Worm (Caenorhabditis elegans) whole organism, early embryonic: ENCODE data around the gene R01B10.2.
"Not testable (repeated sequence)": the region's sequence is repeated elsewhere in the genome, so short reads cannot be mapped to it uniquely, and the experiment has no call there.

Experiments used
- B0310.2 ChIP-seq: sonication (generic microtip); optimal IDR thresholded peaks from 2 replicates; lab custom pipeline; 2016; ENCODE audit warnings: mild to moderate bottlenecking, missing genetic modification characterization, missing compliant biosample characterization
- F13C5.2 ChIP-seq: sonication (generic microtip); optimal IDR thresholded peaks from 2 replicates; lab custom pipeline; 2017; ENCODE audit warnings: mild to moderate bottlenecking, missing genetic modification characterization, inconsistent platforms, missing compliant biosample characterization
- aly-1 ChIP-seq: sonication (generic microtip); optimal IDR thresholded peaks from 2 replicates; lab custom pipeline; 2016; ENCODE audit warnings: missing genetic modification characterization, missing compliant biosample characterization
- ama-1 ChIP-seq: fragments of 150-350 bp; optimal IDR thresholded peaks from 2 replicates; lab custom pipeline; 2014
- ceh-13 ChIP-seq: fragments of 200-800 bp; sonication (Bioruptor generic); optimal IDR thresholded peaks from 2 replicates; lab custom pipeline; 2018; ENCODE audit warnings: mild to moderate bottlenecking, missing genetic modification characterization, missing compliant biosample characterization
- ceh-36 ChIP-seq: sonication (generic microtip); optimal IDR thresholded peaks from 2 replicates; lab custom pipeline; 2016; ENCODE audit warnings: missing genetic modification characterization, inconsistent platforms, missing compliant biosample characterization
- ets-7 ChIP-seq: sonication (generic microtip); optimal IDR thresholded peaks from 2 replicates; lab custom pipeline; 2016; ENCODE audit warnings: missing genotype, missing genetic modification characterization, missing compliant biosample characterization
- flt-1 ChIP-seq: fragments of 200-800 bp; sonication (Bioruptor generic); IDR thresholded peaks from 2 replicates; pipeline ENCODE4 v1.3.6; 2022; ENCODE audit warnings: missing genetic modification characterization, missing compliant biosample characterization
- hmbx-1 ChIP-seq: sonication (generic microtip); optimal IDR thresholded peaks from 2 replicates; lab custom pipeline; 2016; ENCODE audit warnings: mild to moderate bottlenecking, missing genetic modification characterization, missing compliant biosample characterization
- hmg-4 ChIP-seq: fragments of 200-800 bp; sonication (Bioruptor generic); optimal IDR thresholded peaks from 2 replicates; lab custom pipeline; 2018; ENCODE audit warnings: mild to moderate bottlenecking, missing genetic modification characterization, missing compliant biosample characterization
- hnd-1 ChIP-seq: sonication (generic microtip); optimal IDR thresholded peaks from 2 replicates; lab custom pipeline; 2016; ENCODE audit warnings: missing genetic modification characterization, missing compliant biosample characterization
- pes-1 ChIP-seq: fragments of 200-800 bp; sonication (Bioruptor generic); IDR thresholded peaks from 2 replicates; pipeline ENCODE4 v1.3.6; 2022; ENCODE audit warnings: missing genetic modification reagents, missing genetic modification characterization, missing compliant biosample characterization
- scrt-1 ChIP-seq: fragments of 200-800 bp; sonication (Bioruptor generic); IDR thresholded peaks from 2 replicates; pipeline ENCODE4 v1.3.6; 2022; ENCODE audit warnings: missing genetic modification characterization, missing compliant biosample characterization
- sea-1 ChIP-seq: fragments of 200-800 bp; sonication (Bioruptor generic); conservative IDR thresholded peaks from 2 replicates; pipeline ENCODE4 v1.3.6; 2022; ENCODE audit warnings: missing genetic modification characterization, missing compliant biosample characterization
- tbx-11 ChIP-seq: fragments of 200-800 bp; sonication (Bioruptor generic); IDR thresholded peaks from 2 replicates; pipeline ENCODE4 v1.3.6; 2022; ENCODE audit warnings: missing genetic modification characterization, missing compliant biosample characterization
- tbx-37 ChIP-seq: fragments of 200-800 bp; sonication (Bioruptor generic); conservative IDR thresholded peaks from 2 replicates; pipeline ENCODE4 v1.3.6; 2022; ENCODE audit warnings: missing genetic modification reagents, missing genetic modification characterization, missing compliant biosample characterization
- tra-4 ChIP-seq: sonication (generic microtip); optimal IDR thresholded peaks from 2 replicates; lab custom pipeline; 2017; ENCODE audit warnings: missing genetic modification characterization, missing compliant biosample characterization

The R01B10.2 gene

ce11 chrV:6041375-6041774, at the start of gene R01B10.2:
R01B10.2 (minus strand) TSS chrV:6041475.
- TF ChIP-seq hmbx-1 (no peak), ceh-36 (tag; lab: Kevin White, UChicago) (no peak), B0310.2 (tag; lab: Kevin White, UChicago) (no peak)

DNA sequence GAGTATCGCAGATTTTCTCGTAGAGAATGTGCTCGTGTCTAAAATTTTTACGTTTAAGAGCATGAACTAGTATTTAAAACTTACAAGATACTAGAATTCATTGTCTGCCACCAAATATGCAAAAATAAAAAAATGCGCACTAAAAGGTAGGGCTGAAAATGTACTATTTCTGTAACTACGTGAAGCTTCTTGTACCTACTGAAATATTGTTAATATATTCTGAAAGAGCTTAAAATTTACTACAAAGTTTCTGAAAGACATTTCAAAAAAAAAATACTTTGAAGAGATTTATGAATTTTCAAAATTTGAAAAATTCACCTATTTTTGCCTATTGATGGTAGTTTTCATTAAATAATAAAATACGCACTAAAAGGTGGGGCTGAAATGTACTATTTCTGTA, 28.7 kb upstream of the R01B10.2 start, which contains the start of gene fbxa-214:
Gene fbxa-214 (minus strand): TSS at position 101 of the 400 bp plus-strand sequence.
- not testable (repeated sequence) for TF ChIP-seq tbx-37 (GFP tag; lab: Robert Waterston, UW); tbx-11 (GFP tag; lab: Robert Waterston, UW); hmbx-1

DNA sequence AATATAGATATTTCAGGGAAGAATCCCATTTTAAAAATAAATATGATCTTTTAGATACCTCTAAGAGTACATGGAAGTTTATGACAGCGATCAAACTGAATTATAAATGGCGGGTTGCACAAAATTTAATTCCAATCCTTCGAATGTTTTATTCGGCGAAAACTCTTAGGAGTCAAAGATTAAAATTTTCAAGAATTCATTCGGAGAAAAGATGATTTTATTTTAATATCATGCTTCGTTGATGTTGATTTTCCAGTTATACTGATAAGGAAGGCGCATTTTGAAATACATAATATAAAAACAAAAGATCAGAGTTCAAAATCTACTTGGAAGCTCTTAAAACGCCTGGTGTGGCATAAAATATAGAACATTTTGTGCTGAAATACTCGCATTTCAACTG, 25.8 kb upstream of the R01B10.2 start, which contains the start of gene srh-10:
Gene srh-10 (minus strand): TSS at position 29 of the 400 bp plus-strand sequence.
- TF ChIP-seq tbx-11 (GFP tag; lab: Robert Waterston, UW) (no peak), pes-1 (no peak), hnd-1 (tag; lab: Kevin White, UChicago) (no peak), B0310.2 (tag; lab: Kevin White, UChicago) (no peak), ceh-36 (tag; lab: Kevin White, UChicago) (no peak), hmbx-1 (no peak), tra-4 (tag; lab: Kevin White, UChicago) (no peak)

- TF ChIP-seq pes-1 (no peak), tbx-11 (GFP tag; lab: Robert Waterston, UW) (no peak), tra-4 (tag; lab: Kevin White, UChicago) (no peak), hmg-4 (GFP tag; lab: Kevin White, UChicago) (no peak), hnd-1 (tag; lab: Kevin White, UChicago) (no peak), tbx-37 (GFP tag; lab: Robert Waterston, UW) (no peak), hmbx-1 (no peak), ceh-36 (tag; lab: Kevin White, UChicago) (no peak), ceh-13 (GFP tag; lab: Kevin White, UChicago) (no peak), ets-7 (no peak), flt-1 (GFP tag; lab: Robert Waterston, UW) (no peak), B0310.2 (tag; lab: Kevin White, UChicago) (no peak), sea-1 (GFP tag; lab: Robert Waterston, UW) (no peak), aly-1 (tag; lab: Kevin White, UChicago) (no peak), scrt-1 (GFP tag; lab: Robert Waterston, UW) (no peak), F13C5.2 (no peak), ama-1 (lab: Kevin White, UChicago) (no peak)
Observed at ce11 chrV:6063330-6063729, 22.1 kb upstream of the R01B10.2 start, which contains the start of gene Y38A10A.2. Y38A10A.2 (minus strand) TSS chrV:6063430.

- TF ChIP-seq scrt-1 (GFP tag; lab: Robert Waterston, UW) = no peak
- no peak for TF ChIP-seq ceh-36 (tag; lab: Kevin White, UChicago)
- TF ChIP-seq tbx-37 (GFP tag; lab: Robert Waterston, UW) = no peak
- no peak for TF ChIP-seq ama-1 (lab: Kevin White, UChicago)
- no peak for TF ChIP-seq tra-4 (tag; lab: Kevin White, UChicago)
- TF ChIP-seq ets-7 = no peak
- no peak for TF ChIP-seq hnd-1 (tag; lab: Kevin White, UChicago)
Observed at ce11 chrV:6055289-6055688, 14.0 kb upstream of the R01B10.2 start, which contains the start of gene srd-20. srd-20 (plus strand) TSS chrV:6055589.

DNA sequence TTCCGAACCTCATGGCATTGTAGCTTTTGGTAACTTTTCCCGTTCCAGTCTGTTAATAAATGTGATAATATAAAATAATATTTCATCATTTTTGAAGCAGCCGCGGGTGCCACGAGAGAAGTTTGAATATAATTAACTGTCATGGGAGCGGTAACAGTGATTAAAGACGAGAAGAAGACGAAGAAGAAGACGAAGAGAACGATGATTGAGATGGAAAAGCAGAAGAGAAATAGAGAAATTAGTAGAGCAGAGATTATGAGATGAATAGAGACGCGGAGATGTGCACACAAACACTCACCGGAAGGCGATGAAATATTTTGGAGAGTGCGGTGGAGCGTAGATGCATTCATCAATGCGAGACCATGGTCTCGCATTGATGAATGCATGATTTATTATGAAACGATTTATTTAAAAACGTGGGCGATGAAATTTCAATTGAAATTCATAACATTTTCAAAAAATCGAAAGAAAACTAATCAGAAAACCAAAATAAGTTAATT, 12.0 kb upstream of the R01B10.2 start, which contains the start of gene seip-1:
Gene seip-1 (minus strand): TSS at position 51 of the 500 bp plus-strand sequence.
- peak; percentile 74 for TF ChIP-seq ets-7
- TF ChIP-seq flt-1 (GFP tag; lab: Robert Waterston, UW) = 0 out of 2 replicates have a peak, but pooled peaks have one; percentile 20
- TF ChIP-seq hnd-1 (tag; lab: Kevin White, UChicago) = no peak
- TF ChIP-seq aly-1 (tag; lab: Kevin White, UChicago) = no peak
- no peak for TF ChIP-seq B0310.2 (tag; lab: Kevin White, UChicago)
- TF ChIP-seq ceh-36 (tag; lab: Kevin White, UChicago) = no peak
- TF ChIP-seq F13C5.2 = peak; percentile 35
- TF ChIP-seq ama-1 (lab: Kevin White, UChicago) = no peak

DNA sequence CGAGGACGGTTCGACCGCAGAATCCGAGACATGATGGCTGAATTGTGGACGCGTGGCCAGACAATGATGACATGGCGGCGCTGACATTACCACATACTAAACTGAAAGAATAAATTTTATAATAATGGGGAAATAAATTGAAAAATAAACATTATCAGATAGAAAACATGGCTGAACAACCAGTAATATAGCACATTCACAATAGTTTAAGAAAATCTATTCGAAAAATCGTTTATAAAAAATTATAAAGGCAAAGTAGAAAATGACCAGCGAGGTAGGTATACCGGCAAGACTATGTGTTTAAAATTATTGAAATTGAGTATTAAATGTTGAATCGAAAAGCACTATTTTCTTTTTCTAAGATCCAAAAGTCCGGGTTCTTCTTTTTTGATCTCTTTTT, 9.9 kb upstream of the R01B10.2 start, which contains the start of gene jamp-1:
Gene jamp-1 (minus strand): TSS at position 101 of the 400 bp plus-strand sequence.
- no peak for TF ChIP-seq tra-4 (tag; lab: Kevin White, UChicago)
- no peak for TF ChIP-seq ceh-36 (tag; lab: Kevin White, UChicago)
- TF ChIP-seq flt-1 (GFP tag; lab: Robert Waterston, UW) = no peak
- no peak for TF ChIP-seq ets-7
- 0 out of 2 replicates have a peak, but pooled peaks have one; percentile 17 for TF ChIP-seq scrt-1 (GFP tag; lab: Robert Waterston, UW)
- TF ChIP-seq ama-1 (lab: Kevin White, UChicago) = no peak

DNA sequence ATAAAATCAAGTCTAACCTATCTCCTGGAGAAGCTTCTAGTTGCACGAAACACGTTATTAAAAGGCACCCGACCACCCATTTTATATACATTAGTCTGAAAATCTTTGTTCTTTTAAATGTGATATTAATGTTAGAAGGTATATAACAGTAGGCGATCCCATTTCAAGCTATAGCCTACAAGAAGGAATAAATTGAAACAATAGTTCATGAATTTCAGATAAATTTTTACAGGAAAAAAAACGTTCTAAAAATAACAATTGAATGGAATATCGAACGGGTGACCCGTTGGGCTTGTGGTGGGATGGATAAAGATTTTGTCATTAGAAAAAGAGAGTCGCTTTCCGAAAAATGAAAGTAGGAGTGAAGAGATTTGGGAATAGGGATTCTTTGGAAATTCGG, 6.5 kb upstream of the R01B10.2 start, which contains the start of gene pgap-3:
Gene pgap-3 (minus strand): TSS at position 101 of the 400 bp plus-strand sequence.
- TF ChIP-seq aly-1 (tag; lab: Kevin White, UChicago) (no peak), F13C5.2 (no peak), tra-4 (tag; lab: Kevin White, UChicago) (no peak), ceh-36 (tag; lab: Kevin White, UChicago) (no peak), tbx-11 (GFP tag; lab: Robert Waterston, UW) (no peak)
